Worm (Caenorhabditis elegans) whole organism, L2 larva: Measurements from ENCODE around the gene crn-7.

ENCODE experiments used
- C34F6.9 ChIP-seq: fragments of 150-350 bp; optimal IDR thresholded peaks from 2 replicates; lab custom pipeline; 2014; ENCODE audit warnings: missing biosample characterization, missing genetic modification characterization
- F13H6.1 ChIP-seq: sonication (generic microtip); optimal IDR thresholded peaks from 2 replicates; lab custom pipeline; 2016; ENCODE audit warnings: missing genetic modification characterization, missing compliant biosample characterization
- Y55F3AM.14 ChIP-seq: fragments of 200-800 bp; sonication (Bioruptor generic); optimal IDR thresholded peaks from 2 replicates; lab custom pipeline; 2018; ENCODE audit warnings: mild to moderate bottlenecking, missing genetic modification characterization, missing compliant biosample characterization
- alr-1 ChIP-seq: fragments of 150-350 bp; optimal IDR thresholded peaks from 2 replicates; lab custom pipeline; 2014; ENCODE audit warnings: missing biosample characterization, missing genetic modification characterization
- aly-2 ChIP-seq: fragments of 150-350 bp; optimal IDR thresholded peaks from 2 replicates; lab custom pipeline; 2014; ENCODE audit warnings: missing biosample characterization, missing genetic modification characterization
- ama-1 ChIP-seq: fragments of 150-350 bp; optimal IDR thresholded peaks from 2 replicates; lab custom pipeline; 2018; ENCODE audit warnings: inconsistent platforms
- blmp-1 ChIP-seq: sonication (generic microtip); optimal IDR thresholded peaks from 2 replicates; lab custom pipeline; 2017; ENCODE audit warnings: missing genetic modification characterization, mild to moderate bottlenecking, missing compliant biosample characterization, antibody characterized with exemption, moderate library complexity; ENCODE audit not compliant: insufficient read depth
- ceh-16 ChIP-seq: fragments of 150-350 bp; optimal IDR thresholded peaks from 2 replicates; lab custom pipeline; 2014; ENCODE audit warnings: missing biosample characterization, missing genetic modification characterization
- ceh-82 ChIP-seq: fragments of 150-350 bp; optimal IDR thresholded peaks from 2 replicates; lab custom pipeline; 2014; ENCODE audit warnings: missing biosample characterization, missing genetic modification characterization
- crh-2 ChIP-seq: sonication (generic microtip); optimal IDR thresholded peaks from 2 replicates; lab custom pipeline; 2017; ENCODE audit warnings: missing biosample characterization, missing genetic modification characterization
- egl-27 ChIP-seq: sonication (generic microtip); optimal IDR thresholded peaks from 3 replicates; lab custom pipeline; 2017; ENCODE audit warnings: missing biosample characterization, missing genetic modification reagents, missing genetic modification characterization
- elt-1 ChIP-seq: fragments of 150-350 bp; optimal IDR thresholded peaks from 2 replicates; lab custom pipeline; 2014; ENCODE audit warnings: missing biosample characterization, missing genetic modification characterization
- elt-3 ChIP-seq: sonication (generic microtip); optimal IDR thresholded peaks from 2 replicates; lab custom pipeline; 2017; ENCODE audit warnings: missing biosample characterization, missing genetic modification characterization
- fos-1 ChIP-seq: fragments of 150-350 bp; optimal IDR thresholded peaks from 2 replicates; lab custom pipeline; 2014; ENCODE audit warnings: missing biosample characterization, missing genetic modification characterization
- gmeb-1 ChIP-seq: fragments of 150-350 bp; optimal IDR thresholded peaks from 2 replicates; lab custom pipeline; 2014; ENCODE audit warnings: missing biosample characterization, missing genetic modification characterization
- lin-11 ChIP-seq: fragments of 150-350 bp; sonication (generic microtip); optimal IDR thresholded peaks from 2 replicates; lab custom pipeline; 2014; ENCODE audit warnings: missing biosample characterization, missing genetic modification characterization, inconsistent platforms, mixed read lengths
- lin-13 ChIP-seq: fragments of 150-350 bp; optimal IDR thresholded peaks from 2 replicates; lab custom pipeline; 2014; ENCODE audit warnings: missing biosample characterization, missing genetic modification reagents, missing genetic modification characterization
- lsy-2 ChIP-seq, 2 experiments: fragments of 150-350 bp in 1 of 2; sonication (generic microtip) in 1 of 2; optimal IDR thresholded peaks; 2 replicates each; lab custom pipeline; 2014 to 2017; ENCODE audit warnings: missing biosample characterization in 2 of 2, missing genetic modification characterization in 2 of 2
- mab-5 ChIP-seq: fragments of 150-350 bp; optimal IDR thresholded peaks from 2 replicates; lab custom pipeline; 2014; ENCODE audit warnings: missing biosample characterization, missing genetic modification characterization
- mbf-1 ChIP-seq: sonication (generic microtip); optimal IDR thresholded peaks from 2 replicates; lab custom pipeline; 2017; ENCODE audit warnings: missing biosample characterization, missing genetic modification characterization
- mdl-1 ChIP-seq, 2 experiments: fragments of 150-350 bp in 1 of 2; sonication (generic microtip) in 1 of 2; optimal IDR thresholded peaks; 2 replicates each; lab custom pipeline; 2017; ENCODE audit warnings: missing biosample characterization in 2 of 2, missing genetic modification characterization in 2 of 2
- nhr-10 ChIP-seq: sonication (generic microtip); optimal IDR thresholded peaks from 2 replicates; lab custom pipeline; 2017; ENCODE audit warnings: missing biosample characterization, missing genetic modification characterization
- nhr-11 ChIP-seq: fragments of 150-350 bp; optimal IDR thresholded peaks from 2 replicates; lab custom pipeline; 2014; ENCODE audit warnings: missing biosample characterization, missing genetic modification characterization
- nhr-12 ChIP-seq: fragments of 150-350 bp; optimal IDR thresholded peaks from 2 replicates; lab custom pipeline; 2014; ENCODE audit warnings: missing biosample characterization, missing genetic modification characterization
- nhr-129 ChIP-seq: fragments of 150-350 bp; optimal IDR thresholded peaks from 2 replicates; lab custom pipeline; 2014; ENCODE audit warnings: missing biosample characterization, missing genetic modification characterization
- nhr-21 ChIP-seq: fragments of 150-350 bp; optimal IDR thresholded peaks from 2 replicates; lab custom pipeline; 2014; ENCODE audit warnings: missing biosample characterization, missing genetic modification characterization
- nhr-23 ChIP-seq: fragments of 150-350 bp; optimal IDR thresholded peaks from 2 replicates; lab custom pipeline; 2014; ENCODE audit warnings: missing biosample characterization, missing genetic modification reagents, missing genetic modification characterization
- nhr-25 ChIP-seq: fragments of 150-350 bp; sonication (generic microtip); optimal IDR thresholded peaks from 3 replicates; lab custom pipeline; 2014; ENCODE audit warnings: missing biosample characterization, missing genetic modification characterization
- nhr-6 ChIP-seq: fragments of 150-350 bp; optimal IDR thresholded peaks from 2 replicates; lab custom pipeline; 2014; ENCODE audit warnings: missing biosample characterization, missing genetic modification characterization
- nhr-77 ChIP-seq: fragments of 150-350 bp; optimal IDR thresholded peaks from 2 replicates; lab custom pipeline; 2014; ENCODE audit warnings: missing biosample characterization, missing genetic modification characterization
- peb-1 ChIP-seq: fragments of 150-350 bp; optimal IDR thresholded peaks from 2 replicates; lab custom pipeline; 2014; ENCODE audit warnings: missing biosample characterization, missing genetic modification characterization
- sem-4 ChIP-seq: fragments of 150-350 bp; optimal IDR thresholded peaks from 2 replicates; lab custom pipeline; 2014; ENCODE audit warnings: missing biosample characterization, missing genetic modification reagents, missing genetic modification characterization
- skn-1 ChIP-seq: sonication (generic microtip); optimal IDR thresholded peaks from 2 replicates; lab custom pipeline; 2017; ENCODE audit warnings: missing biosample characterization, missing genetic modification characterization
- sma-3 ChIP-seq: sonication (generic microtip); optimal IDR thresholded peaks from 2 replicates; lab custom pipeline; 2016; ENCODE audit warnings: missing genetic modification reagents, missing genetic modification characterization, missing compliant biosample characterization
- sma-9 ChIP-seq, 2 experiments: fragments of 150-350 bp in 1 of 2; sonication (generic microtip) in 1 of 2; optimal IDR thresholded peaks; 2 replicates each; lab custom pipeline; 2014 to 2016; ENCODE audit warnings: missing genetic modification characterization in 2 of 2, mild to moderate bottlenecking in 1 of 2, missing biosample characterization in 1 of 2, missing compliant biosample characterization in 1 of 2, missing genetic modification reagents in 1 of 2, moderate library complexity in 1 of 2
- snpc-4 ChIP-seq: fragments of 150-350 bp; optimal IDR thresholded peaks from 2 replicates; lab custom pipeline; 2014; ENCODE audit warnings: missing biosample characterization, missing genetic modification characterization
- unc-39 ChIP-seq: fragments of 150-350 bp; optimal IDR thresholded peaks from 2 replicates; lab custom pipeline; 2014; ENCODE audit warnings: missing biosample characterization, missing genetic modification characterization
- unc-55 ChIP-seq: fragments of 150-350 bp; sonication (generic microtip); optimal IDR thresholded peaks from 3 replicates; lab custom pipeline; 2014; ENCODE audit warnings: missing biosample characterization, missing genetic modification reagents, missing genetic modification characterization
- unc-62 ChIP-seq: fragments of 150-350 bp; optimal IDR thresholded peaks from 2 replicates; lab custom pipeline; 2014; ENCODE audit warnings: missing biosample characterization, missing genetic modification reagents, missing genetic modification characterization
- zag-1 ChIP-seq: fragments of 150-350 bp; optimal IDR thresholded peaks from 2 replicates; lab custom pipeline; 2014; ENCODE audit warnings: missing biosample characterization, missing genetic modification characterization
- ztf-1 ChIP-seq: fragments of 200-800 bp; sonication (Bioruptor generic); conservative IDR thresholded peaks from 2 replicates; pipeline ENCODE4 v1.3.6; 2022; ENCODE audit warnings: missing genetic modification characterization, missing compliant biosample characterization
- ztf-4 ChIP-seq: fragments of 150-350 bp; optimal IDR thresholded peaks from 2 replicates; lab custom pipeline; 2014; ENCODE audit warnings: missing biosample characterization, missing genetic modification characterization

crn-7 gene

ce11 chrIII:8305304-8305703, 37.0 kb downstream of the crn-7 start:
- no peak for TF ChIP-seq elt-3 (tag; lab: Kevin White, UChicago)
- TF ChIP-seq nhr-10: no peak
- TF ChIP-seq mdl-1 (tag; optimal IDR thresholded peaks at IDR 0.05; lab: Kevin White, UChicago): no peak
- no peak for TF ChIP-seq unc-39
- no peak for TF ChIP-seq mbf-1
- no peak for TF ChIP-seq alr-1 (tag; lab: Kevin White, UChicago)
- TF ChIP-seq nhr-12 (tag; lab: Kevin White, UChicago): no peak
- TF ChIP-seq gmeb-1 (tag; lab: Kevin White, UChicago): no peak
- no peak for TF ChIP-seq blmp-1 (tag; lab: Kevin White, UChicago)
- TF ChIP-seq ztf-1 (GFP tag; lab: Robert Waterston, UW): no peak
- TF ChIP-seq nhr-129 (tag; lab: Kevin White, UChicago): no peak
- TF ChIP-seq ceh-16 (tag; lab: Kevin White, UChicago): no peak
- no peak for TF ChIP-seq lin-13
- no peak for TF ChIP-seq C34F6.9 (tag; lab: Kevin White, UChicago)
- no peak for TF ChIP-seq ztf-4 (tag; lab: Kevin White, UChicago)

ce11 chrIII:8305816-8306215, 37.5 kb downstream of the crn-7 start:
- TF ChIP-seq nhr-6: no peak
- TF ChIP-seq, all 48 proteins: peak for 0

ce11 chrIII:8307356-8307755, 39.0 kb downstream of the crn-7 start, which contains the start of the genes F10E9.7 and F10E9.5:
TSS of gene F10E9.7 (minus strand) at chrIII:8307441.
TSS of gene F10E9.5 (plus strand) at chrIII:8307592.
- TF ChIP-seq peb-1 (tag; lab: Kevin White, UChicago): no peak
- TF ChIP-seq nhr-12 (tag; lab: Kevin White, UChicago): no peak
- TF ChIP-seq lin-13: peak; percentile 84
- peak; percentile 95 for TF ChIP-seq sem-4 (tag; lab: Kevin White, UChicago)
- no peak for TF ChIP-seq unc-62
- peak; percentile 40 for TF ChIP-seq nhr-10
- peak; percentile 72 for TF ChIP-seq egl-27 (tag; lab: Kevin White, UChicago)
- no peak for TF ChIP-seq alr-1 (tag; lab: Kevin White, UChicago)
- peak; percentile 46 for TF ChIP-seq lin-11 (tag; lab: Kevin White, UChicago)
- no peak for TF ChIP-seq elt-3 (tag; lab: Kevin White, UChicago)
- peak; percentile 74 for TF ChIP-seq nhr-21 (tag; lab: Kevin White, UChicago)
- peak; percentile 27 for TF ChIP-seq mab-5 (tag; lab: Kevin White, UChicago)
- TF ChIP-seq nhr-11: no peak
- peak; percentile 43 for TF ChIP-seq nhr-77 (tag; lab: Kevin White, UChicago)
- peak; percentile 89 for TF ChIP-seq F13H6.1 (tag; lab: Kevin White, UChicago)
- no peak for TF ChIP-seq ama-1 (lab: Kevin White, UChicago)
- TF ChIP-seq crh-2 (tag; lab: Kevin White, UChicago): peak; percentile 95
- TF ChIP-seq nhr-6: peak; percentile 77
- no peak for TF ChIP-seq mdl-1 (tag; optimal IDR thresholded peaks at IDR 0.05; lab: Kevin White, UChicago)
- TF ChIP-seq nhr-23 (tag; lab: Kevin White, UChicago): no peak
- TF ChIP-seq ceh-82 (tag; lab: Kevin White, UChicago): no peak
- TF ChIP-seq sma-9 (GFP tag; optimal IDR thresholded peaks at IDR 0.05; lab: Kevin White, UChicago): peak; percentile 96
- TF ChIP-seq sma-9 (tag; optimal IDR thresholded peaks at IDR 0.05; lab: Kevin White, UChicago): no peak
- TF ChIP-seq snpc-4 (tag; lab: Kevin White, UChicago): peak; percentile 77
- TF ChIP-seq aly-2 (tag; lab: Kevin White, UChicago): no peak
- TF ChIP-seq Y55F3AM.14 (GFP tag; lab: Kevin White, UChicago): no peak
- TF ChIP-seq unc-55 (GFP tag; lab: Kevin White, UChicago): peak; percentile 92
- no peak for TF ChIP-seq zag-1
- peak; percentile 36 for TF ChIP-seq skn-1 (tag; lab: Kevin White, UChicago)
- peak; percentile 94 for TF ChIP-seq C34F6.9 (tag; lab: Kevin White, UChicago)
- no peak for TF ChIP-seq elt-1 (tag; lab: Kevin White, UChicago)
- TF ChIP-seq sma-3: peak; percentile 96
- TF ChIP-seq ceh-16 (tag; lab: Kevin White, UChicago): no peak
- TF ChIP-seq fos-1: peak; percentile 84
- peak; percentile 83 for TF ChIP-seq nhr-25 (tag; lab: Kevin White, UChicago)
- TF ChIP-seq nhr-129 (tag; lab: Kevin White, UChicago): peak; percentile 32
- TF ChIP-seq blmp-1 (tag; lab: Kevin White, UChicago): peak; percentile 56
- TF ChIP-seq lsy-2 (tag; optimal IDR thresholded peaks at IDR 0.05; lab: Kevin White, UChicago): peak; percentile 75 to 96
- TF ChIP-seq ztf-4 (tag; lab: Kevin White, UChicago): peak; percentile 67
- TF ChIP-seq gmeb-1 (tag; lab: Kevin White, UChicago): peak; percentile 92
- TF ChIP-seq, all 48 proteins: peak for 24
